Worm (Caenorhabditis elegans) whole organism, L3 larva: Measurements from ENCODE around the gene ekl-5.

Source experiments
- R02D3.7 ChIP-seq: fragments of 150-350 bp; optimal IDR thresholded peaks from 2 replicates; lab custom pipeline; 2014; ENCODE audit warnings: missing biosample characterization, missing genetic modification characterization
- ZK546.5 ChIP-seq: sonication (generic microtip); optimal IDR thresholded peaks from 2 replicates; lab custom pipeline; 2017; ENCODE audit warnings: missing biosample characterization, missing genetic modification characterization
- ceh-28 ChIP-seq: fragments of 150-350 bp; optimal IDR thresholded peaks from 2 replicates; lab custom pipeline; 2014; ENCODE audit warnings: missing biosample characterization, missing genetic modification reagents, missing genetic modification characterization
- ceh-9 ChIP-seq: sonication (generic microtip); optimal IDR thresholded peaks from 2 replicates; lab custom pipeline; 2018; ENCODE audit warnings: missing biosample characterization, missing genetic modification characterization
- daf-12 ChIP-seq: fragments of 150-350 bp; optimal IDR thresholded peaks from 2 replicates; lab custom pipeline; 2014; ENCODE audit warnings: missing biosample characterization, missing genetic modification reagents, missing genetic modification characterization
- egl-27 ChIP-seq: sonication (generic microtip); optimal IDR thresholded peaks from 4 replicates; lab custom pipeline; 2017; ENCODE audit warnings: missing biosample characterization, missing genetic modification reagents, missing genetic modification characterization
- egl-5 ChIP-seq: fragments of 150-350 bp; optimal IDR thresholded peaks from 2 replicates; lab custom pipeline; 2017; ENCODE audit warnings: missing biosample characterization, missing genetic modification reagents, missing genetic modification characterization, inconsistent platforms
- elt-1 ChIP-seq: fragments of 150-350 bp; optimal IDR thresholded peaks from 2 replicates; lab custom pipeline; 2014; ENCODE audit warnings: missing biosample characterization, missing genetic modification characterization
- elt-2 ChIP-seq: sonication (generic microtip); optimal IDR thresholded peaks from 2 replicates; lab custom pipeline; 2016; ENCODE audit warnings: missing genetic modification reagents, mild to moderate bottlenecking, missing genetic modification characterization, missing compliant biosample characterization
- fkh-10 ChIP-seq: sonication (generic microtip); optimal IDR thresholded peaks from 2 replicates; lab custom pipeline; 2017; ENCODE audit warnings: missing biosample characterization, missing genetic modification reagents, missing genetic modification characterization
- fkh-2 ChIP-seq: fragments of 150-350 bp; optimal IDR thresholded peaks from 2 replicates; lab custom pipeline; 2014; ENCODE audit warnings: missing biosample characterization, missing genetic modification reagents, missing genetic modification characterization
- fos-1 ChIP-seq: fragments of 150-350 bp; optimal IDR thresholded peaks from 2 replicates; lab custom pipeline; 2014; ENCODE audit warnings: missing biosample characterization, missing genetic modification characterization
- hmg-11 ChIP-seq: sonication (generic microtip); optimal IDR thresholded peaks from 2 replicates; lab custom pipeline; 2016; ENCODE audit warnings: missing genetic modification characterization, missing compliant biosample characterization
- lin-15B ChIP-seq: fragments of 150-350 bp; optimal IDR thresholded peaks from 2 replicates; lab custom pipeline; 2014; ENCODE audit warnings: missing biosample characterization, missing genetic modification characterization
- nhr-12 ChIP-seq: fragments of 150-350 bp; optimal IDR thresholded peaks from 2 replicates; lab custom pipeline; 2014; ENCODE audit warnings: missing biosample characterization, missing genetic modification characterization
- nhr-237 ChIP-seq: fragments of 150-350 bp; optimal IDR thresholded peaks from 2 replicates; lab custom pipeline; 2014; ENCODE audit warnings: missing biosample characterization, missing genetic modification characterization
- nhr-25 ChIP-seq: sonication (generic microtip); optimal IDR thresholded peaks from 2 replicates; lab custom pipeline; 2017; ENCODE audit warnings: missing biosample characterization, missing genetic modification characterization
- nhr-28 ChIP-seq: fragments of 150-350 bp; optimal IDR thresholded peaks from 2 replicates; lab custom pipeline; 2014; ENCODE audit warnings: missing biosample characterization, missing genetic modification characterization
- nhr-43 ChIP-seq: sonication (generic microtip); optimal IDR thresholded peaks from 2 replicates; lab custom pipeline; 2016; ENCODE audit warnings: mild to moderate bottlenecking, missing genetic modification characterization, missing compliant biosample characterization; ENCODE audit not compliant: poor library complexity, severe bottlenecking
- nhr-67 ChIP-seq: fragments of 150-350 bp; optimal IDR thresholded peaks from 2 replicates; lab custom pipeline; 2014; ENCODE audit warnings: missing biosample characterization, missing genetic modification characterization
- nhr-77 ChIP-seq: fragments of 150-350 bp; optimal IDR thresholded peaks from 2 replicates; lab custom pipeline; 2014; ENCODE audit warnings: missing biosample characterization, missing genetic modification characterization
- pqm-1 ChIP-seq: fragments of 150-350 bp; optimal IDR thresholded peaks from 2 replicates; lab custom pipeline; 2017; ENCODE audit warnings: missing biosample characterization, missing genetic modification characterization, inconsistent platforms
- sea-2 ChIP-seq: fragments of 150-350 bp; sonication (generic microtip); optimal IDR thresholded peaks from 4 replicates; lab custom pipeline; 2014; ENCODE audit warnings: missing biosample characterization, missing genetic modification reagents, missing genetic modification characterization
- skn-1 ChIP-seq: fragments of 150-350 bp; optimal IDR thresholded peaks from 2 replicates; lab custom pipeline; 2014; ENCODE audit warnings: missing biosample characterization, missing genetic modification characterization
- unc-39 ChIP-seq: sonication (generic microtip); optimal IDR thresholded peaks from 4 replicates; lab custom pipeline; 2017; ENCODE audit warnings: missing biosample characterization, missing genetic modification characterization
- zag-1 ChIP-seq: fragments of 150-350 bp; optimal IDR thresholded peaks from 2 replicates; lab custom pipeline; 2014; ENCODE audit warnings: missing biosample characterization, missing genetic modification characterization
- ztf-11 ChIP-seq: fragments of 150-350 bp; optimal IDR thresholded peaks from 2 replicates; lab custom pipeline; 2014; ENCODE audit warnings: missing biosample characterization, missing genetic modification characterization
- ztf-4 ChIP-seq: fragments of 150-350 bp; optimal IDR thresholded peaks from 2 replicates; lab custom pipeline; 2014; ENCODE audit warnings: missing biosample characterization, missing genetic modification characterization

ekl-5 gene

DNA sequence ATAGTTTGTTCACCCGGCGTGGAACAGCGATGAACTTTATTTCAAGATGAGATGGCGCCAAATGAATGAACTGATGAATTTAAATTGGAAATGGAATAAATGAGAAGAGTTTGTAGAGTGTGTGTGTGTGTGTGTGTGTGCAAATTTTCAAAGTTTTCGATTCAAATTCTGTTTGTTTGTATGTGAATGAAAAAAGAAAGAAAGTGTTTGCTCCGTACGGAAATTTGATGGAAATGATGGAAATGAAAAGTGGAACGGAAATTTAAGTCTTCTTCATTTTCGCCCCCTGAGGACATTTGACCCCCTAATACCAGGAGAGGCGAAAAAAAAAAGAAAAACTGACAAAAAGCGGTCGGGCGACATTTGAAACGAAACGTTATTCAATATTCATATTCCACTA lies 38.9 kb downstream of the ekl-5 start:
- no peak for TF ChIP-seq elt-2 (tag; lab: Kevin White, UChicago)
- no peak for TF ChIP-seq nhr-67 (tag; lab: Kevin White, UChicago)
- no peak for TF ChIP-seq R02D3.7 (tag; lab: Kevin White, UChicago)
- no peak for TF ChIP-seq nhr-12 (tag; lab: Kevin White, UChicago)
- no peak for TF ChIP-seq egl-27 (tag; lab: Kevin White, UChicago)
- TF ChIP-seq fkh-10 (GFP tag; lab: Kevin White, UChicago): no peak
- no peak for TF ChIP-seq ztf-4
- no peak for TF ChIP-seq elt-1
- no peak for TF ChIP-seq skn-1 (tag; lab: Kevin White, UChicago)
- no peak for TF ChIP-seq zag-1 (tag; lab: Kevin White, UChicago)
- TF ChIP-seq daf-12 (tag; lab: Kevin White, UChicago): no peak
- no peak for TF ChIP-seq nhr-28 (tag; lab: Kevin White, UChicago)
- no peak for TF ChIP-seq fos-1
- TF ChIP-seq sea-2: no peak
- TF ChIP-seq ZK546.5 (tag; lab: Kevin White, UChicago): no peak
- TF ChIP-seq egl-5 (tag; lab: Kevin White, UChicago): no peak
- no peak for TF ChIP-seq nhr-25 (tag; lab: Kevin White, UChicago)
- no peak for TF ChIP-seq ceh-9
- no peak for TF ChIP-seq lin-15B
- TF ChIP-seq, all 47 proteins: peak for 0

DNA sequence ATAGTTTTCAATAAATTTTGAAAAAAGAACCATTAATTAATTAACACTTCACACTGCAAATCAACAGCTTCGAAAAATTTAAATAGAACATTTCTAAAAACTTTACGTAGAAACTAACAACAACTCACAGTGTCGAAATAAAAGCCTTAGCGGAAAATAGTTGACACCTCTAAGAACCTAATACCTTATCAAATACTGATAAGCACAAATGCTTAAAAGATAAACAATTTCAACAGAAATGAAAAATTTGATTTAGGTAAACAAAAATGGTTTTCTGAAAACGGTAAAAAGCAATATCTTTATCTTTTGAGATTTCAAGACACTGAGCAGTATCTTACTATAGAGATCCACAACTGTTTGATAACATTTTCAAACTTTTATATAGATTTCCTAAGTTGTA lies 40.1 kb downstream of the ekl-5 start:
- TF ChIP-seq nhr-67 (tag; lab: Kevin White, UChicago) (no peak), elt-2 (tag; lab: Kevin White, UChicago) (peak; percentile 46), hmg-11 (tag; lab: Kevin White, UChicago) (no peak), nhr-12 (tag; lab: Kevin White, UChicago) (no peak), nhr-43 (tag; lab: Kevin White, UChicago) (no peak), fkh-2 (tag; lab: Kevin White, UChicago) (no peak), egl-27 (tag; lab: Kevin White, UChicago) (no peak), ceh-9 (no peak)

DNA sequence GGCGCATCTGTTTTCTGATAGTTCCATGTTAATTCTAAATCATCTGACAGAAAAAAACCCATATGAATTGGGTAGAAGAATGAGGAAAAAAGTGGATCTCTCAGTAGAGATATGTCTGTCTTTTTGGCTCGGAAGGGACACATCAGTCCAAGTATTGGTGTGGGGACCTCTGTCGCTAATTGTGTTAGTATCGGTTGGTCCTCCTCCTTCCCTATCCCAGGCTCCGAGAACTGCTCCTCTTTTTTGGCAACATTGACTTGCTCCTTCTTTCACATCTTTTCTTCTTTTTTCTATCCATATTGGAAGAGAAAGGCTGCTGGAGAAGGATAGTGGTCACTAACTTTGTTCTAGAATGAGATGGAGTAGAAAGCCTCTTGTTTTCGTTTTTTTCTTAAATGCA lies 41.1 kb downstream of the ekl-5 start:
- TF ChIP-seq nhr-237 (tag; lab: Kevin White, UChicago) (no peak), unc-39 (peak; percentile 9)

DNA sequence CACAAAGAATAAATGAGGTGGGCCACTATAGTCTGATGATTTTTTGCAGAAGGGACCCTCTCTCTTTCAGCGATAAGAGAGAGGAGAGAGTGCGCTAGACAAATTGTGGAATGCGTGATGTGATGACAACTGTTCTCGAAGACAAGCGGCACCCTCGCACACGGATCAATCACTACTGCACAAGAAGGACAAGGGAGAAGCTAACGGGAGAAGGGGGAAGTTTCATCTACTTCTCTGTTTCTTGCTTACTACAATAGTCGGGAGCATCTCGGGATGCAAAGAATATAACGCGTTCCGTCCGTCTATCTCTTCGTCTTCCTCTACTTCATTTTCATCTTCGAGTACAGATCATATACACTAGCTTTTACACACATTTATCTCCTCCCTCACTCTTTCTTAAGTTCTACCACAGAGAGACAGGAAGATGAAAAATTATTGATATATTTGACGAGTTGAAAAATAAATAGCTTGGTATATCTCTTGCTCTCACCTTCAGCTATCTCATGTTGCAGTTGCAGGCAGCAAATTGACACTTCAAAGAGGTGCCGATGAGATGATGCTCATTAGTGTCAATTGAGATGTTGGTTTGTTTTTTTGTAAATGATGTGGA lies 43.5 kb downstream of the ekl-5 start:
- TF ChIP-seq ceh-28 (tag; lab: Kevin White, UChicago) (no peak), egl-5 (tag; lab: Kevin White, UChicago) (peak; percentile 77), ceh-9 (no peak), fkh-10 (GFP tag; lab: Kevin White, UChicago) (no peak), ztf-4 (no peak), ztf-11 (no peak)
- TF ChIP-seq, all 47 proteins: peak for 1

DNA sequence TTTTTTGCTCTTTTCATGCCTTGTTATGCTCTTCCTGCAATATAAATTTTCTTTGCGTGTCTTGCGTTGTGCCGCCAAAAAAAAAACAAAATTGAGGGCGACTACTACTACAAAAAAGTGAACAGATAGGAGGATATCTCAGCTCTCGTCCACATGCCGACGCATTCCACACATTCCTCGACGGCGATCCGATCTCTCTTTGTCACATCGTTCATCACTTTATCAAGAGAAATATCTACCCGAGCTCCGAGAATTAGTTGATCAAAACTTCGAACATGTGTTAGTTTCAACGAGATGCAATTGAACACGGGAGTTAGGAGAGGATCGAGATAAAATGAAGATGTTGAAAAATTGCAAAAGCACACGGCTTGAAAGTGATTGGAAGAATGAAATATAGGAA lies 45.9 kb downstream of the ekl-5 start:
- TF ChIP-seq fos-1 (no peak), ztf-4 (no peak), pqm-1 (tag; lab: Kevin White, UChicago) (no peak), nhr-77 (tag; lab: Kevin White, UChicago) (no peak), R02D3.7 (tag; lab: Kevin White, UChicago) (no peak), egl-5 (tag; lab: Kevin White, UChicago) (peak; percentile 17)
